Fruit fly (Drosophila melanogaster): ENCODE data around the gene CG43335.

dm6 chr3R:15653768-15654387, 18.6 kb downstream of the CG43335 start:
- no peak for TF ChIP-seq usp (GFP tag; optimal IDR thresholded peaks at IDR 0.05)
- TF ChIP-seq CG8478 (optimal IDR thresholded peaks at IDR 0.05), result no peak
- TF ChIP-seq psq (optimal IDR thresholded peaks at IDR 0.05), result no peak
